Worm (Caenorhabditis elegans): ENCODE data around the gene F13E9.9.

The F13E9.9 gene

ce11 chrIV:10909206-10909605 lies 10.2 kb upstream of the F13E9.9 start, which contains the start of gene ZK596.2:
Gene ZK596.2, minus strand, starts transcription at chrIV:10909306.
- TF ChIP-seq nhr-237 (tag; optimal IDR thresholded peaks at IDR 0.05) = no peak
- TF ChIP-seq efl-1 (optimal IDR thresholded peaks at IDR 0.05) = no peak
- no peak for TF ChIP-seq efl-1 (GFP tag; optimal IDR thresholded peaks at IDR 0.05 in 1 of 2)
- no peak for TF ChIP-seq Y116A8C.19 (tag; optimal IDR thresholded peaks at IDR 0.05; ENCODE audit: borderline replicate concordance)
- no peak for TF ChIP-seq nhr-19 (GFP tag; conservative IDR thresholded peaks at IDR 0.05)
- TF ChIP-seq lin-35 (GFP tag; optimal IDR thresholded peaks at IDR 0.05) = no peak
- TF ChIP-seq pag-3 (tag; optimal IDR thresholded peaks at IDR 0.05; ENCODE audit: borderline replicate concordance, insufficient read depth) = no peak
- TF ChIP-seq mdl-1 (tag; optimal IDR thresholded peaks at IDR 0.05) = no peak
- TF ChIP-seq tlp-1 (tag; optimal IDR thresholded peaks at IDR 0.05) = no peak
- no peak for TF ChIP-seq lsy-2 (tag; optimal IDR thresholded peaks at IDR 0.05)
- TF ChIP-seq lin-14 (GFP tag; optimal IDR thresholded peaks at IDR 0.05) = no peak
- TF ChIP-seq unc-98 (GFP tag; IDR thresholded peaks at IDR 0.05) = no peak
- TF ChIP-seq ceh-8 (GFP tag; optimal IDR thresholded peaks at IDR 0.05) = no peak

- TF ChIP-seq pqm-1 (tag; optimal IDR thresholded peaks at IDR 0.05) = no peak
- no peak for TF ChIP-seq nhr-77 (tag; optimal IDR thresholded peaks at IDR 0.05)
- TF ChIP-seq fkh-4 (tag; optimal IDR thresholded peaks at IDR 0.05; ENCODE audit: borderline replicate concordance) = no peak
- no peak for TF ChIP-seq aha-1 (tag; optimal IDR thresholded peaks at IDR 0.05)
- no peak for TF ChIP-seq nhr-47 (tag; optimal IDR thresholded peaks at IDR 0.05)
- TF ChIP-seq tbx-2 (tag; optimal IDR thresholded peaks at IDR 0.05) = no peak
- no peak for TF ChIP-seq C16A3.4 (tag; optimal IDR thresholded peaks at IDR 0.05)
- no peak for TF ChIP-seq lsy-2 (tag; optimal IDR thresholded peaks at IDR 0.05)
- TF ChIP-seq ztf-4 (tag; optimal IDR thresholded peaks at IDR 0.05) = no peak
- no peak for TF ChIP-seq rnt-1 (tag; optimal IDR thresholded peaks at IDR 0.05)
- TF ChIP-seq skn-1 (tag; optimal IDR thresholded peaks at IDR 0.05) = no peak
- TF ChIP-seq dpl-1 (GFP tag; optimal IDR thresholded peaks at IDR 0.05) = no peak
- TF ChIP-seq nhr-19 (GFP tag; conservative IDR thresholded peaks at IDR 0.05) = no peak
- TF ChIP-seq ceh-90 (tag; optimal IDR thresholded peaks at IDR 0.05) = no peak
- TF ChIP-seq lin-14 (GFP tag; optimal IDR thresholded peaks at IDR 0.05) = no peak
- no peak for TF ChIP-seq pag-3 (tag; optimal IDR thresholded peaks at IDR 0.05; ENCODE audit: borderline replicate concordance, insufficient read depth)
- no peak for TF ChIP-seq unc-98 (GFP tag; IDR thresholded peaks at IDR 0.05)
- TF ChIP-seq sup-37 (GFP tag; optimal IDR thresholded peaks at IDR 0.05) = no peak
- TF ChIP-seq blmp-1 (tag; optimal IDR thresholded peaks at IDR 0.05) = no peak
These were observed 5.3 kb upstream of the F13E9.9 start, which contains the start of gene ZK596.3 for ce11 chrIV:10904282-10904681. Gene ZK596.3, minus strand, starts transcription at chrIV:10904382.

ce11 chrIV:10902476-10902875 lies 3.5 kb upstream of the F13E9.9 start:
- no peak for TF ChIP-seq unc-130 (tag; optimal IDR thresholded peaks at IDR 0.05)
- no peak for TF ChIP-seq ceh-82 (tag; optimal IDR thresholded peaks at IDR 0.05)
- no peak for TF ChIP-seq hlh-4 (tag; optimal IDR thresholded peaks at IDR 0.05)

- TF ChIP-seq nhr-28 (tag; optimal IDR thresholded peaks at IDR 0.05) (no peak), hlh-4 (tag; optimal IDR thresholded peaks at IDR 0.05) (no peak), sptf-1 (tag; optimal IDR thresholded peaks at IDR 0.05) (no peak), lir-3 (tag; optimal IDR thresholded peaks at IDR 0.05; ENCODE audit: poor library complexity) (no peak), efl-1 (optimal IDR thresholded peaks at IDR 0.05) (no peak), efl-1 (GFP tag; optimal IDR thresholded peaks at IDR 0.05 in 1 of 2) (no peak), rnt-1 (tag; optimal IDR thresholded peaks at IDR 0.05) (no peak), lin-39 (tag; optimal IDR thresholded peaks at IDR 0.05) (no peak), nhr-19 (GFP tag; conservative IDR thresholded peaks at IDR 0.05) (no peak), lin-13 (GFP tag; optimal IDR thresholded peaks at IDR 0.05) (no peak), ama-1 (optimal IDR thresholded peaks at IDR 0.05) (no peak), isw-1 (GFP tag; IDR thresholded peaks at IDR 0.05) (no peak), pqm-1 (tag; optimal IDR thresholded peaks at IDR 0.05) (no peak), nhr-84 (tag; optimal IDR thresholded peaks at IDR 0.05) (no peak), ets-5 (GFP tag; IDR thresholded peaks at IDR 0.05) (no peak)
These were observed 1.1 kb upstream of the F13E9.9 start, which contains the start of gene srlf-30 for ce11 chrIV:10900083-10900482. Gene srlf-30, plus strand, starts transcription at chrIV:10900383.

All from whole organism, L1 larva.